Worm (Caenorhabditis elegans): ENCODE measurements around the gene asp-5.

DNA sequence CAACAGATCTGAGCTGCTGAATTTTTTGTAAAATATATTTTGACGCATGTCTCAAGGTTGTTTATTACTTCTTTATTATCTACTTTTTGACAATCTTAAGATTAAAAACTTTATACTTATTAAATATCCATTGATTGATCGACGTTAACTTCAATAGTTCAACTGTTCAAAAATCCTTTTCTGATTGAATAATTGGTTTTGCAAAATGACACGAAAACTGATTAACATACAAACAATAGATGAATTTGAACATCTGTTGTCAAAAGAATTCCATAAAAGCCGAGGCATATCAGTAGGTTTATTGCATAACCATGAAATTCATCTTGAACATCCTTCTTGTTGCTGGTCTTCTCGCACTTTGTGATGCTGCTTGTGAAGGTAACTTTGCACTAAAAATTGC is 39.0 kb downstream of the asp-5 start, which contains the start of gene W02D7.12:
- no peak for TF ChIP-seq dao-5 (tag; optimal IDR thresholded peaks at IDR 0.05)
- TF ChIP-seq him-1 (tag; optimal IDR thresholded peaks at IDR 0.05): no peak
